Fruit fly (Drosophila melanogaster) whole organism, embryonic: ENCODE results near the gene Rpn10.

Source experiments
- CG10431 ChIP-seq: fragments of 200-800 bp; sonication (Bioruptor generic); optimal IDR thresholded peaks from 3 replicates; lab custom pipeline; 2018; ENCODE audit warnings: missing biosample characterization, mild to moderate bottlenecking, missing genetic modification characterization
- CG11456 ChIP-seq: fragments of 200-800 bp; sonication (Bioruptor generic); IDR thresholded peaks from 3 replicates; pipeline ENCODE4 v1.3.6; 2022; ENCODE audit warnings: missing biosample characterization, missing genetic modification characterization
- CG11560 ChIP-seq: fragments of 200-800 bp; sonication (Bioruptor generic); IDR thresholded peaks from 3 replicates; pipeline ENCODE4 v1.3.6; 2022; ENCODE audit warnings: missing biosample characterization, missing genetic modification characterization
- CG11695 ChIP-seq: fragments of 200-800 bp; sonication (Bioruptor generic); IDR thresholded peaks from 3 replicates; pipeline ENCODE4 v1.3.6; 2022; ENCODE audit warnings: missing biosample characterization, missing genetic modification characterization
- CG12299 ChIP-seq: fragments of 200-800 bp; sonication (Bioruptor generic); optimal IDR thresholded peaks from 2 replicates; lab custom pipeline; 2018; ENCODE audit warnings: missing biosample characterization, mild to moderate bottlenecking, missing genetic modification characterization
- CG13424 ChIP-seq: fragments of 200-800 bp; sonication (Bioruptor generic); optimal IDR thresholded peaks from 2 replicates; lab custom pipeline; 2019; ENCODE audit warnings: missing biosample characterization, mild to moderate bottlenecking, missing genetic modification characterization, moderate library complexity
- CG14050 ChIP-seq: fragments of 200-800 bp; sonication (Bioruptor generic); IDR thresholded peaks from 3 replicates; pipeline ENCODE4 v1.3.6; 2022; ENCODE audit warnings: missing biosample characterization, missing genetic modification characterization
- CG15601 ChIP-seq: fragments of 200-800 bp; sonication (Bioruptor generic); optimal IDR thresholded peaks from 3 replicates; lab custom pipeline; 2019; ENCODE audit warnings: missing biosample characterization, mild to moderate bottlenecking, missing genetic modification characterization, moderate library complexity
- CG17802 ChIP-seq: fragments of 200-800 bp; sonication (Bioruptor generic); optimal IDR thresholded peaks from 2 replicates; lab custom pipeline; 2018; ENCODE audit warnings: missing biosample characterization, mild to moderate bottlenecking, missing genetic modification characterization, moderate library complexity
- CG18262 ChIP-seq: fragments of 200-800 bp; optimal IDR thresholded peaks from 3 replicates; lab custom pipeline; 2019; ENCODE audit warnings: missing biosample characterization, mild to moderate bottlenecking, missing genetic modification characterization, moderate library complexity
- CG2712 ChIP-seq: fragments of 200-800 bp; optimal IDR thresholded peaks from 3 replicates; lab custom pipeline; 2019; ENCODE audit warnings: missing biosample characterization, mild to moderate bottlenecking, missing genetic modification characterization, moderate library complexity
- CG31441 ChIP-seq: fragments of 200-800 bp; sonication (Bioruptor generic); IDR thresholded peaks from 2 replicates; pipeline ENCODE4 v1.3.6; 2022; ENCODE audit warnings: missing biosample characterization, missing genetic modification characterization
- CG32532 ChIP-seq: fragments of 200-800 bp; sonication (Bioruptor generic); IDR thresholded peaks from 2 replicates; pipeline ENCODE4 v1.3.6; 2022; ENCODE audit warnings: missing biosample characterization, missing genetic modification characterization
- CG3281 ChIP-seq: fragments of 200-800 bp; sonication (Bioruptor generic); optimal IDR thresholded peaks from 3 replicates; lab custom pipeline; 2017; ENCODE audit warnings: missing biosample characterization, mild to moderate bottlenecking, missing genetic modification characterization
- CG33213 ChIP-seq: fragments of 200-800 bp; sonication (Bioruptor generic); optimal IDR thresholded peaks from 3 replicates; lab custom pipeline; 2016; ENCODE audit warnings: missing biosample characterization, missing genetic modification characterization
- CG34224 ChIP-seq: fragments of 200-800 bp; sonication (Bioruptor generic); IDR thresholded peaks from 3 replicates; pipeline ENCODE4 v1.3.6; 2022; ENCODE audit warnings: missing biosample characterization, missing genetic modification characterization; ENCODE audit not compliant: partially characterized antibody
- CG3726 ChIP-seq: fragments of 200-800 bp; sonication (Bioruptor generic); IDR thresholded peaks from 3 replicates; pipeline ENCODE4, ENCODE4 v1.3.6; 2022; ENCODE audit warnings: missing biosample characterization, missing genetic modification characterization
- CG4820 ChIP-seq: fragments of 200-800 bp; sonication (Bioruptor generic); optimal IDR thresholded peaks from 3 replicates; lab custom pipeline; 2016; ENCODE audit warnings: missing biosample characterization, missing genetic modification characterization
- CG7556 ChIP-seq: fragments of 200-800 bp; sonication (Bioruptor generic); optimal IDR thresholded peaks from 2 replicates; lab custom pipeline; 2017; ENCODE audit warnings: missing biosample characterization, mild to moderate bottlenecking, missing genetic modification characterization
- CG7786 ChIP-seq: fragments of 200-800 bp; sonication (Bioruptor generic); optimal IDR thresholded peaks from 2 replicates; lab custom pipeline; 2016; ENCODE audit warnings: missing biosample characterization, missing genetic modification characterization
- CG8924 ChIP-seq: fragments of 200-800 bp; optimal IDR thresholded peaks from 3 replicates; lab custom pipeline; 2019; ENCODE audit warnings: missing biosample characterization, mild to moderate bottlenecking, missing genetic modification characterization, moderate library complexity
- D ChIP-seq, 2 experiments: fragments of 200-800 bp in 1 of 2; fragments of >200 bp in 1 of 2; sonication (Bioruptor generic) in 1 of 2; optimal IDR thresholded peaks; 2 replicates in 1 of 2; 3 replicates in 1 of 2; lab custom pipeline; 2017; ENCODE audit warnings: mild to moderate bottlenecking in 1 of 2, missing biosample characterization in 1 of 2, missing genetic modification characterization in 1 of 2, missing genetic modification reagents in 1 of 2
- Dek ChIP-seq: fragments of 200-800 bp; sonication (Bioruptor generic); optimal IDR thresholded peaks from 3 replicates; lab custom pipeline; 2019; ENCODE audit warnings: missing biosample characterization, mild to moderate bottlenecking, missing genetic modification characterization, moderate library complexity
- Dref ChIP-seq: fragments of 200-800 bp; sonication (Bioruptor generic); IDR thresholded peaks from 2 replicates; pipeline ENCODE4 v1.3.6; 2022; ENCODE audit warnings: missing biosample characterization, missing genetic modification characterization
- E2f2 ChIP-seq: fragments of 200-800 bp; sonication (Bioruptor generic); IDR thresholded peaks from 2 replicates; pipeline ENCODE4 v1.3.6; 2022; ENCODE audit warnings: missing biosample characterization, missing genetic modification characterization
- Hmx ChIP-seq: fragments of 200-800 bp; sonication (Bioruptor generic); optimal IDR thresholded peaks from 2 replicates; lab custom pipeline; 2016; ENCODE audit warnings: missing biosample characterization, missing genetic modification characterization
- MBD-R2 ChIP-seq: fragments of 200-800 bp; sonication (Bioruptor generic); IDR thresholded peaks from 2 replicates; pipeline ENCODE4 v1.3.6; 2022; ENCODE audit warnings: missing biosample characterization, missing genetic modification characterization
- MESR4 ChIP-seq: fragments of 200-800 bp; sonication (Bioruptor generic); optimal IDR thresholded peaks from 2 replicates; lab custom pipeline; 2018; ENCODE audit warnings: missing biosample characterization, mild to moderate bottlenecking, missing genetic modification characterization, moderate library complexity
- Mrtf ChIP-seq: fragments of 200-800 bp; sonication (Bioruptor generic); IDR thresholded peaks from 3 replicates; pipeline ENCODE4 v1.3.6; 2022; ENCODE audit warnings: missing biosample characterization, missing genetic modification characterization
- NC2β ChIP-seq: fragments of 200-800 bp; sonication (Bioruptor generic); optimal IDR thresholded peaks from 2 replicates; lab custom pipeline; 2016; ENCODE audit warnings: missing biosample characterization, missing genetic modification characterization
- Ssrp ChIP-seq: fragments of 200-800 bp; sonication (Bioruptor generic); optimal IDR thresholded peaks from 2 replicates; lab custom pipeline; 2018; ENCODE audit warnings: missing biosample characterization, mild to moderate bottlenecking, missing genetic modification characterization, moderate library complexity
- az2 ChIP-seq: fragments of 200-800 bp; sonication (Bioruptor generic); optimal IDR thresholded peaks from 3 replicates; lab custom pipeline; 2016; ENCODE audit warnings: missing biosample characterization, missing genetic modification characterization
- cato ChIP-seq: fragments of 200-800 bp; sonication (Bioruptor generic); optimal IDR thresholded peaks from 2 replicates; lab custom pipeline; 2016; ENCODE audit warnings: missing biosample characterization, missing genetic modification characterization, borderline replicate concordance
- caup ChIP-seq: fragments of 200-800 bp; sonication (Bioruptor generic); optimal IDR thresholded peaks from 3 replicates; lab custom pipeline; 2017; ENCODE audit warnings: missing biosample characterization, mild to moderate bottlenecking, missing genetic modification characterization, moderate library complexity; ENCODE audit not compliant: severe bottlenecking
- cg ChIP-seq: fragments of 200-800 bp; sonication (Bioruptor generic); optimal IDR thresholded peaks from 3 replicates; lab custom pipeline; 2019; ENCODE audit warnings: missing biosample characterization, mild to moderate bottlenecking, missing genetic modification characterization, moderate library complexity
- dmrt11E ChIP-seq: fragments of 200-800 bp; sonication (Bioruptor generic); optimal IDR thresholded peaks from 3 replicates; lab custom pipeline; 2018; ENCODE audit warnings: missing biosample characterization, mild to moderate bottlenecking, missing genetic modification characterization, moderate library complexity
- gfzf ChIP-seq: fragments of 200-800 bp; sonication (Bioruptor generic); optimal IDR thresholded peaks from 2 replicates; lab custom pipeline; 2016; ENCODE audit warnings: missing biosample characterization, mild to moderate bottlenecking, missing genetic modification characterization, moderate library complexity
- gro ChIP-seq: fragments of 200-800 bp; sonication (Bioruptor generic); optimal IDR thresholded peaks from 2 replicates; lab custom pipeline; 2016; ENCODE audit warnings: missing biosample characterization, missing genetic modification characterization
- kay ChIP-seq: fragments of 200-800 bp; sonication (Bioruptor generic); optimal IDR thresholded peaks from 2 replicates; lab custom pipeline; 2016; ENCODE audit warnings: missing biosample characterization, missing genetic modification characterization
- lilli ChIP-seq: fragments of 200-800 bp; sonication (Bioruptor generic); optimal IDR thresholded peaks from 3 replicates; lab custom pipeline; 2016; ENCODE audit warnings: missing biosample characterization, missing genetic modification characterization
- lmd ChIP-seq: fragments of 200-800 bp; sonication (Bioruptor generic); IDR thresholded peaks from 2 replicates; pipeline ENCODE4 v1.3.6; 2022; ENCODE audit warnings: missing biosample characterization, missing genetic modification characterization
- scrt ChIP-seq: fragments of 200-800 bp; sonication (Bioruptor generic); optimal IDR thresholded peaks from 2 replicates; lab custom pipeline; 2018; ENCODE audit warnings: missing biosample characterization, mild to moderate bottlenecking, missing genetic modification characterization, moderate library complexity
- slbo ChIP-seq: fragments of 200-800 bp; sonication (Bioruptor generic); IDR thresholded peaks from 2 replicates; pipeline ENCODE4 v1.3.6; 2022; ENCODE audit warnings: missing biosample characterization, missing genetic modification characterization
- unc-4 ChIP-seq: fragments of 200-800 bp; sonication (Bioruptor generic); IDR thresholded peaks from 2 replicates; pipeline ENCODE4 v1.3.6; 2022; ENCODE audit warnings: missing biosample characterization, missing genetic modification characterization; ENCODE audit not compliant: partially characterized antibody
- unpg ChIP-seq: fragments of 200-800 bp; sonication (Bioruptor generic); optimal IDR thresholded peaks from 3 replicates; lab custom pipeline; 2018; ENCODE audit warnings: missing biosample characterization, mild to moderate bottlenecking, missing genetic modification characterization, moderate library complexity
- vfl ChIP-seq: fragments of 200-800 bp; sonication (Bioruptor generic); optimal IDR thresholded peaks from 2 replicates; lab custom pipeline; 2016; ENCODE audit warnings: missing biosample characterization, missing genetic modification characterization
- vnd ChIP-seq: fragments of 200-800 bp; sonication (Bioruptor generic); IDR thresholded peaks from 3 replicates; pipeline ENCODE4 v1.3.6; 2022; ENCODE audit warnings: missing biosample characterization, missing genetic modification characterization; ENCODE audit not compliant: partially characterized antibody
- vvl ChIP-seq: fragments of 200-800 bp; sonication (Bioruptor generic); IDR thresholded peaks from 2 replicates; pipeline ENCODE4 v1.3.6; 2022; ENCODE audit warnings: missing biosample characterization, missing genetic modification characterization
- yki ChIP-seq: fragments of >200 bp; optimal IDR thresholded peaks from 3 replicates; lab custom pipeline; 2018
- zf30C ChIP-seq: fragments of 200-800 bp; sonication (Bioruptor generic); optimal IDR thresholded peaks from 3 replicates; lab custom pipeline; 2018; ENCODE audit warnings: missing biosample characterization, mild to moderate bottlenecking, missing genetic modification characterization

The Rpn10 gene

dm6 chr3L:21516716-21517266 lies 20.0 kb upstream of the Rpn10 start (continued):
- TF ChIP-seq CG14050 (GFP tag; lab: Robert Waterston, UW) (no peak), E2f2 (GFP tag; lab: Robert Waterston, UW) (peak; percentile 15; the same call in 1 of the 2 replicates), CG3726 (no peak), Mrtf (GFP tag; lab: Robert Waterston, UW) (no peak), gro (GFP tag; lab: Kevin White, UChicago) (peak; percentile 3), Ssrp (tag; lab: Kevin White, UChicago) (no peak), vvl (GFP tag; lab: Robert Waterston, UW) (peak; percentile 42), MESR4 (peak; percentile 49), CG33213 (GFP tag; lab: Kevin White, UChicago) (peak; percentile 62), caup (GFP tag; lab: Kevin White, UChicago) (peak; percentile 5), CG10431 (peak; percentile 85), unc-4 (GFP tag; lab: Robert Waterston, UW) (peak; percentile 14; the same call in 1 of the 2 replicates), CG11695 (GFP tag; lab: Robert Waterston, UW) (no peak), CG34224 (GFP tag; lab: Robert Waterston, UW) (peak; percentile 10; the same call in 1 of the 3 replicates), cato (GFP tag; lab: Kevin White, UChicago) (peak; percentile 0), dmrt11E (tag; lab: Kevin White, UChicago) (peak; percentile 1), CG13424 (tag; lab: Kevin White, UChicago) (no peak), Dref (0 out of 2 replicates have a peak, but pooled peaks have one; percentile 10), CG4820 (GFP tag; lab: Kevin White, UChicago) (peak; percentile 36), gfzf (GFP tag; lab: Kevin White, UChicago) (peak; percentile 95), CG11456 (GFP tag; lab: Robert Waterston, UW) (no peak), CG12299 (peak; percentile 2), cg (GFP tag; lab: Kevin White, UChicago) (peak; percentile 93), az2 (peak; percentile 27), yki (no peak), kay (no peak), CG7556 (peak; percentile 8), CG2712 (peak; percentile 29), slbo (no peak), scrt (peak; percentile 70), CG17802 (peak; percentile 29), CG3281 (GFP tag; lab: Kevin White, UChicago) (peak; percentile 27), CG7786 (peak; percentile 42), CG11560 (no peak), CG32532 (peak; percentile 25; the same call in 1 of the 2 replicates), unpg (GFP tag; lab: Kevin White, UChicago) (peak; percentile 5), D (optimal IDR thresholded peaks at IDR 0.05; lab: Kevin White, UChicago) (no peak), D (GFP tag; optimal IDR thresholded peaks at IDR 0.05; lab: Kevin White, UChicago) (peak; percentile 19), CG8924 (tag; lab: Kevin White, UChicago) (peak; percentile 59), MBD-R2 (peak; percentile 56; the same call in 1 of the 2 replicates), Dek (no peak), vfl (GFP tag; lab: Kevin White, UChicago) (peak; percentile 37), CG15601 (tag; lab: Kevin White, UChicago) (no peak), lmd (GFP tag; lab: Robert Waterston, UW) (no peak), lilli (GFP tag; lab: Kevin White, UChicago) (peak; percentile 38), Hmx (GFP tag; lab: Kevin White, UChicago) (no peak), vnd (GFP tag; lab: Robert Waterston, UW) (no peak), NC2β (GFP tag; lab: Kevin White, UChicago) (peak; percentile 57), zf30C (no peak), CG31441 (GFP tag; lab: Robert Waterston, UW) (no peak), CG18262 (peak; percentile 10)
